Worm (Caenorhabditis elegans) whole organism, late embryonic: ENCODE measurements around the gene hhat-2.

Source experiments
- K09A11.1 ChIP-seq: sonication (generic microtip); optimal IDR thresholded peaks from 2 replicates; lab custom pipeline; 2017; ENCODE audit warnings: antibody characterized with exemption, mild to moderate bottlenecking, missing genetic modification characterization, missing compliant biosample characterization; ENCODE audit not compliant: insufficient read depth
- ceh-18 ChIP-seq: sonication (generic microtip); optimal IDR thresholded peaks from 2 replicates; lab custom pipeline; 2016; ENCODE audit warnings: missing genetic modification characterization, missing compliant biosample characterization
- ceh-31 ChIP-seq: sonication (generic microtip); optimal IDR thresholded peaks from 2 replicates; lab custom pipeline; 2016; ENCODE audit warnings: missing genetic modification characterization, missing compliant biosample characterization
- ceh-34 ChIP-seq: sonication (generic microtip); optimal IDR thresholded peaks from 2 replicates; lab custom pipeline; 2016; ENCODE audit warnings: mild to moderate bottlenecking, missing genetic modification characterization, missing compliant biosample characterization
- dve-1 ChIP-seq: sonication (generic microtip); optimal IDR thresholded peaks from 2 replicates; lab custom pipeline; 2017; ENCODE audit warnings: antibody characterized with exemption, mild to moderate bottlenecking, missing genetic modification characterization, missing compliant biosample characterization
- fkh-10 ChIP-seq: fragments of 150-350 bp; optimal IDR thresholded peaks from 2 replicates; lab custom pipeline; 2014; ENCODE audit warnings: missing biosample characterization, missing genetic modification reagents, missing genetic modification characterization
- nhr-11 ChIP-seq: fragments of 150-350 bp; optimal IDR thresholded peaks from 2 replicates; lab custom pipeline; 2014; ENCODE audit warnings: missing biosample characterization, missing genetic modification characterization
- pha-4 ChIP-seq: fragments of 150-350 bp; optimal IDR thresholded peaks from 2 replicates; lab custom pipeline; 2018; ENCODE audit warnings: missing biosample characterization, missing genetic modification reagents, missing genetic modification characterization
- tbx-7 ChIP-seq: sonication (generic microtip); optimal IDR thresholded peaks from 2 replicates; lab custom pipeline; 2016; ENCODE audit warnings: missing genotype, missing genetic modification characterization, missing compliant biosample characterization

DNA sequence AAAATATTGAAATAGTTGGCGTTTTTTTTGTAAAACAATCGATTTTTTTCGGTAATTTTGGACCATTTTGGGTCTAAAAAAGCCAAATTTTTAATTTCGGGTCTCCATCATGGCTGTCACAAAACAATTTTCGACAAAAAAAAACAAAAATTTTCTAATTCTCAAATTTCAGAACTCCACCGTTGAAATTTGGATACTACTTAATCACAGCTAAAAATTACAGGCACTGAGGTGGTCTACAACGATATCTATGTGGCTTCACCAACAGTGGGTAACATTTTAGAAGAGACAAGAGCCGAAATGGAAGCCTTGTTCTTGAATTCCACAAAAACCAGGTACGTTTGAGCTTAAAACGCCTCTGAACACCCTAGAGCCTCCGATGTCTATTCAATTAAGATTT is 26.6 kb downstream of the hhat-2 start, which contains the start of gene Y57G11C.1142:
- no peak for TF ChIP-seq dve-1 (tag; lab: Kevin White, UChicago)
- no peak for TF ChIP-seq nhr-11 (tag; lab: Kevin White, UChicago)
- no peak for TF ChIP-seq K09A11.1 (tag; lab: Kevin White, UChicago)
- TF ChIP-seq tbx-7 = no peak
- no peak for TF ChIP-seq ceh-18 (tag; lab: Kevin White, UChicago)
- TF ChIP-seq ceh-34 (tag; lab: Kevin White, UChicago) = no peak
- TF ChIP-seq pha-4 = no peak
- no peak for TF ChIP-seq fkh-10 (GFP tag; lab: Kevin White, UChicago)
- no peak for TF ChIP-seq ceh-31 (tag; lab: Kevin White, UChicago)
